Worm (Caenorhabditis elegans): ENCODE measurements around the gene nrps-1.
A peak's percentile ranks its signal among the peaks of the same experiment; 100 is the strongest.

Gene nrps-1

ce11 chrIII:11496496-11496895 lies 38.0 kb upstream of the nrps-1 start, which contains the start of gene Y66D12A.24:
Gene Y66D12A.24, plus strand, starts transcription at chrIII:11496865.
- TF ChIP-seq ceh-39 (tag; optimal IDR thresholded peaks at IDR 0.05) = no peak
- no peak for TF ChIP-seq mls-2 (tag; optimal IDR thresholded peaks at IDR 0.05)
- TF ChIP-seq elt-3 (tag; optimal IDR thresholded peaks at IDR 0.05) = no peak
- TF ChIP-seq mab-5 (tag; optimal IDR thresholded peaks at IDR 0.05) = no peak

ce11 chrIII:11500647-11501046 lies 33.8 kb upstream of the nrps-1 start, which contains the start of gene nars-2:
Gene nars-2, minus strand, starts transcription at chrIII:11500747.
- TF ChIP-seq tbx-8 (GFP tag; optimal IDR thresholded peaks at IDR 0.05) (no peak), flh-1 (GFP tag; optimal IDR thresholded peaks at IDR 0.05) (no peak), mab-5 (tag; optimal IDR thresholded peaks at IDR 0.05) (no peak)

ce11 chrIII:11502753-11503152 lies 31.7 kb upstream of the nrps-1 start, which contains the start of gene tin-10:
Gene tin-10, minus strand, starts transcription at chrIII:11502853.
- TF ChIP-seq lsy-2 (tag; optimal IDR thresholded peaks at IDR 0.05) = no peak
- no peak for TF ChIP-seq tbx-8 (GFP tag; optimal IDR thresholded peaks at IDR 0.05)
- no peak for TF ChIP-seq flh-1 (GFP tag; optimal IDR thresholded peaks at IDR 0.05)
- no peak for TF ChIP-seq sptf-1 (tag; optimal IDR thresholded peaks at IDR 0.05)
- TF ChIP-seq mep-1 (tag; optimal IDR thresholded peaks at IDR 0.05) = no peak
- TF ChIP-seq nhr-12 (tag; optimal IDR thresholded peaks at IDR 0.05) = no peak
- no peak for TF ChIP-seq zip-8 (tag; optimal IDR thresholded peaks at IDR 0.05)
- TF ChIP-seq ces-1 (GFP tag; optimal IDR thresholded peaks at IDR 0.05) = no peak
- TF ChIP-seq unc-62 (GFP tag; optimal IDR thresholded peaks at IDR 0.05) = no peak
- no peak for TF ChIP-seq ham-2 (GFP tag; optimal IDR thresholded peaks at IDR 0.05)
- no peak for TF ChIP-seq nhr-28 (tag; optimal IDR thresholded peaks at IDR 0.05)
- no peak for TF ChIP-seq mab-5 (tag; optimal IDR thresholded peaks at IDR 0.05)
- TF ChIP-seq unc-120 (tag; optimal IDR thresholded peaks at IDR 0.05; ENCODE audit: poor library complexity, severe bottlenecking) = no peak
- TF ChIP-seq ceh-39 (tag; optimal IDR thresholded peaks at IDR 0.05) = no peak
- TF ChIP-seq lin-32 (GFP tag; optimal IDR thresholded peaks at IDR 0.05) = no peak
- no peak for TF ChIP-seq elt-1 (tag; optimal IDR thresholded peaks at IDR 0.05; ENCODE audit: borderline replicate concordance, insufficient read depth)

ce11 chrIII:11505213-11505612 lies 29.3 kb upstream of the nrps-1 start, which contains the start of the genes Y66D12A.21 and spe-6:
Gene Y66D12A.21, minus strand, starts transcription at chrIII:11505302.
Gene spe-6, plus strand, starts transcription at chrIII:11505488.
- TF ChIP-seq zip-8 (tag; optimal IDR thresholded peaks at IDR 0.05) = no peak
- no peak for TF ChIP-seq ceh-43 (GFP tag; optimal IDR thresholded peaks at IDR 0.05)
- TF ChIP-seq unc-39 (tag; optimal IDR thresholded peaks at IDR 0.05) = no peak
- no peak for TF ChIP-seq bed-3 (GFP tag; optimal IDR thresholded peaks at IDR 0.05)
- no peak for TF ChIP-seq nhr-28 (tag; optimal IDR thresholded peaks at IDR 0.05)
- no peak for TF ChIP-seq ztf-11 (tag; optimal IDR thresholded peaks at IDR 0.05)
- TF ChIP-seq nhr-12 (tag; optimal IDR thresholded peaks at IDR 0.05) = no peak
- peak; percentile 22 for TF ChIP-seq ces-1 (GFP tag; optimal IDR thresholded peaks at IDR 0.05)
- TF ChIP-seq ham-2 (GFP tag; optimal IDR thresholded peaks at IDR 0.05) = no peak
- no peak for TF ChIP-seq nhr-76 (tag; optimal IDR thresholded peaks at IDR 0.05)
- no peak for TF ChIP-seq hlh-1 (tag; optimal IDR thresholded peaks at IDR 0.05)
- no peak for TF ChIP-seq ceh-39 (tag; optimal IDR thresholded peaks at IDR 0.05)
- no peak for TF ChIP-seq nhr-2 (tag; optimal IDR thresholded peaks at IDR 0.05)
- no peak for TF ChIP-seq sptf-1 (tag; optimal IDR thresholded peaks at IDR 0.05)
- TF ChIP-seq mep-1 (tag; optimal IDR thresholded peaks at IDR 0.05) = peak; percentile 23
- TF ChIP-seq drap-1 (GFP tag; optimal IDR thresholded peaks at IDR 0.05) = no peak
- no peak for TF ChIP-seq blmp-1 (tag; optimal IDR thresholded peaks at IDR 0.05)

- TF ChIP-seq cnd-1 (tag; optimal IDR thresholded peaks at IDR 0.05) = no peak
- TF ChIP-seq nhr-237 (tag; optimal IDR thresholded peaks at IDR 0.05) = no peak
- TF ChIP-seq flh-1 (GFP tag; optimal IDR thresholded peaks at IDR 0.05) = no peak
- TF ChIP-seq sem-2 (GFP tag; optimal IDR thresholded peaks at IDR 0.05) = no peak
- TF ChIP-seq mep-1 (tag; optimal IDR thresholded peaks at IDR 0.05) = no peak
- no peak for TF ChIP-seq unc-62 (GFP tag; optimal IDR thresholded peaks at IDR 0.05)
- no peak for TF ChIP-seq sptf-1 (tag; optimal IDR thresholded peaks at IDR 0.05)
- TF ChIP-seq ceh-43 (GFP tag; optimal IDR thresholded peaks at IDR 0.05) = no peak
- TF ChIP-seq snpc-4 (tag; optimal IDR thresholded peaks at IDR 0.05) = no peak
- no peak for TF ChIP-seq ztf-11 (tag; optimal IDR thresholded peaks at IDR 0.05)
- TF ChIP-seq mls-2 (tag; optimal IDR thresholded peaks at IDR 0.05) = no peak
- no peak for TF ChIP-seq zip-8 (tag; optimal IDR thresholded peaks at IDR 0.05)
- no peak for TF ChIP-seq unc-39 (tag; optimal IDR thresholded peaks at IDR 0.05)
- no peak for TF ChIP-seq nhr-76 (tag; optimal IDR thresholded peaks at IDR 0.05)
- no peak for TF ChIP-seq ham-2 (GFP tag; optimal IDR thresholded peaks at IDR 0.05)
- no peak for TF ChIP-seq hlh-1 (tag; optimal IDR thresholded peaks at IDR 0.05)
- no peak for TF ChIP-seq pha-4 (tag; optimal IDR thresholded peaks at IDR 0.05)
- TF ChIP-seq elt-1 (tag; optimal IDR thresholded peaks at IDR 0.05; ENCODE audit: borderline replicate concordance, insufficient read depth) = no peak
Observed at ce11 chrIII:11505621-11506020, 28.9 kb upstream of the nrps-1 start.

All from whole organism, mixed stage, embryonic.